Worm (Caenorhabditis elegans): ENCODE measurements around the gene Y45G12B.3.

Gene Y45G12B.3

DNA sequence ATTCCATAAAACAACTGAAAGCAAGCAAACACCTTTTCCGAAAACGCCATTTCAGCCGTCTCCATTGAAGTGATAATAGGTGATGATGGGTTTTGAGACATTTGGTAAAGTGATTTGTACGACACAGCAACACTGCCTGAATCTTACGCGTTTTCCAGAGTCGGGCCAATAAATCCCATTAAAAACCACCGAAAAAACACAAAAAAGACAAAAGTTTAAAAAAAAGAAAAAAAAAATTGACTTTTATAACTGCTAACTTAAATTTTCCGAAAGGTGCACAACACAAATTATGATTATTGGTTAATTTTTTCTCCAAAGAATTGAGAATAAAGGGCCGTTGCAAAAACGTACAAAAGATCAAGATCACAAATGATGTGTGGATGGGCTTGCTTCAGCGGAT, 38.3 kb upstream of the Y45G12B.3 start, which contains the start of gene srg-57:
srg-57 (minus strand) TSS at position 101 of the 400 bp plus-strand sequence.
- TF ChIP-seq skn-1 (tag; optimal IDR thresholded peaks at IDR 0.05) = no peak

- TF ChIP-seq F13H6.1 (tag; optimal IDR thresholded peaks at IDR 0.05) (peak; percentile 57), nhr-6 (tag; optimal IDR thresholded peaks at IDR 0.05) (no peak), ztf-1 (GFP tag; conservative IDR thresholded peaks at IDR 0.05) (no peak)
Measured at ce11 chrV:2730784-2731480, 34.9 kb upstream of the Y45G12B.3 start, which contains the start of gene dod-3. dod-3 (minus strand) TSS chrV:2731098.

DNA sequence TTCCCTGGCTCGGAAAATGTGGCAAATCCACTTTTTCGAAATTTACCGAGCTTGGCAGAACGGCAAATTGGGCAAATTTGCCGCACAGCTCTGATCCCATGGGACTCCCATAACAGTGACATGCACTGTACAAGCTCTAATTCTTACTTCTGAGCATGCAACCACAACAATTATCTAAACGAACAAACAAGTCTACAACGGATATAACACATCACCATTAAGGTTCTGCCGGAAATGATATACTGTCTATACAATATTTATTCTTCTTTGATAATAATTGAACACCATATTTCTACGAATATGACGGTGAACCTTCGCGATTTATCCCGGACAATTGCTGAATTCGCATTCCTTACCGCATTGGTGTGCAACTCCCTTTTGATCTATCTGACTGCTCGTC, 32.2 kb upstream of the Y45G12B.3 start, which contains the start of gene str-33:
str-33 (plus strand) TSS at position 301 of the 400 bp plus-strand sequence.
- TF ChIP-seq crh-2 (tag; optimal IDR thresholded peaks at IDR 0.05) (no peak), nhr-21 (tag; optimal IDR thresholded peaks at IDR 0.05) (no peak), ztf-1 (GFP tag; conservative IDR thresholded peaks at IDR 0.05) (no peak), egl-27 (tag; optimal IDR thresholded peaks at IDR 0.05) (no peak), sem-4 (tag; optimal IDR thresholded peaks at IDR 0.05) (no peak), ama-1 (optimal IDR thresholded peaks at IDR 0.05) (no peak), ztf-4 (tag; optimal IDR thresholded peaks at IDR 0.05) (no peak), lin-11 (tag; optimal IDR thresholded peaks at IDR 0.05) (no peak), nhr-12 (tag; optimal IDR thresholded peaks at IDR 0.05) (no peak), lin-39 (tag; optimal IDR thresholded peaks at IDR 0.05) (no peak), nhr-237 (tag; optimal IDR thresholded peaks at IDR 0.05) (no peak), snpc-4 (tag; optimal IDR thresholded peaks at IDR 0.05) (no peak), F13H6.1 (tag; optimal IDR thresholded peaks at IDR 0.05) (no peak), lsy-2 (tag; optimal IDR thresholded peaks at IDR 0.05) (no peak)

DNA sequence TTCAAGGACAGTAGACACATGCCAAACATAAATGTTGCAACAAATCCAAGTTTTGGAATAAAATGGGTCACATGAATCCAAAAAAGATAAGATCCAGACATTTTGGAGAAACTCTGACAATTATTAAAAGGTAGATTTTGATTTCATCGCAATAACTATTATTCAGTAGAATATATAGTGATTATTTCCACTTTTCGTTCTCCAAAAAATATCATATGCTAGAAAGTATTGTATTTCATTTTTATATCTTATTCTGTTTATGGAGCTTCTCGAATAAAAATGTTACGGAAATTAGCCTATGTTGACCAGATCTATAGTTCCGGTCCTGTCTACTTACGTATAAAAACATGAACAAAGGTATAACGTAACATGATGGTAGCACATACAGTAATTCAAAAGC, 31.0 kb upstream of the Y45G12B.3 start, which contains the start of gene str-13:
str-13 (minus strand) TSS at position 101 of the 400 bp plus-strand sequence.
- TF ChIP-seq unc-62 (GFP tag; optimal IDR thresholded peaks at IDR 0.05) = no peak
- TF ChIP-seq nhr-6 (tag; optimal IDR thresholded peaks at IDR 0.05) = no peak
- TF ChIP-seq snpc-4 (tag; optimal IDR thresholded peaks at IDR 0.05) = no peak
- TF ChIP-seq nhr-237 (tag; optimal IDR thresholded peaks at IDR 0.05) = no peak
- no peak for TF ChIP-seq R02D3.7 (tag; optimal IDR thresholded peaks at IDR 0.05)
- TF ChIP-seq fos-1 (tag; optimal IDR thresholded peaks at IDR 0.05) = no peak
- no peak for TF ChIP-seq dmd-4 (tag; optimal IDR thresholded peaks at IDR 0.05)
- no peak for TF ChIP-seq ztf-11 (tag; optimal IDR thresholded peaks at IDR 0.05)
- no peak for TF ChIP-seq Y55F3AM.14 (GFP tag; optimal IDR thresholded peaks at IDR 0.05)
- TF ChIP-seq egl-27 (tag; optimal IDR thresholded peaks at IDR 0.05) = no peak
- TF ChIP-seq crh-2 (tag; optimal IDR thresholded peaks at IDR 0.05) = no peak
- TF ChIP-seq unc-55 (GFP tag; optimal IDR thresholded peaks at IDR 0.05) = no peak
- TF ChIP-seq F13H6.1 (tag; optimal IDR thresholded peaks at IDR 0.05) = no peak
- TF ChIP-seq mbf-1 (tag; optimal IDR thresholded peaks at IDR 0.05) = no peak

DNA sequence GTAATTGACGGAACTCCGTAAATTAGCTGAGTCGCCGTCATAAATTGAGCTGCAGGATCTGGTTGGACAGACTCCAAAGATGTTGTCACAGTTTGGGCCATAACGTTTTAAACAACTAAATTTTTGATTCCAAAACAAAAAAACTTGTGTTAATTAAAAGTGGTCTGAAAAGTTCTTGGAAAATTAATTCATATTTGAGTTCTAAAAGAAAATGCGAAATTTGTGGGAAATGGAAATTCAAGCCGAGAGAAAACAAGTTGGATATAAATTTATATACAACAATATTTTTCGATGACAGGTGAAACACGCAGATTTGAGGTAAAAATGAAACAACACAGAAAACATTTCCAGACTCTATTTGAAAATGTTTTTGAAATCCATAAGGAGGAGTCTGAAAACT, 29.2 kb upstream of the Y45G12B.3 start, which contains the start of gene srg-59:
srg-59 (minus strand) TSS at position 101 of the 400 bp plus-strand sequence.
- TF ChIP-seq unc-62 (GFP tag; optimal IDR thresholded peaks at IDR 0.05) (no peak), nhr-77 (tag; optimal IDR thresholded peaks at IDR 0.05) (no peak), nhr-11 (tag; optimal IDR thresholded peaks at IDR 0.05) (no peak)

DNA sequence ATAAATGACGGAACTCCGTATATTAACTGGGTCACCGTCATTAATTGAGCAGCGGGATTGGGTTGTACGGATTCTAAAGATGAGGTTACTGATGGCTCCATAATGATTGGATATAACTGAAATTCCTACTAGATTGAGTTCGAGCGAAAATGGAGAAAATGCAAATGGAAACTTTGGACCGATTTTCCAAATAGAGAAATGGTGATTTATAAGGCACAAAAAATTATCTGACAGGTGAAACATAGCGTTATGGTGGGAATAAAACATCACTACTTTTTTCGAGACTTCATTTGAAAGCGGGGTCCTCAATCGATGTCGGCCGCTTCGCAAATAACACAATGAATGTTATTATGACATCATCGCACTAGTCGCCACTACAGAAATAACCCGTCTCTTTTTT, 26.5 kb upstream of the Y45G12B.3 start, which contains the start of gene srg-60:
srg-60 (minus strand) TSS at position 101 of the 400 bp plus-strand sequence.
- no peak for TF ChIP-seq nhr-10 (tag; optimal IDR thresholded peaks at IDR 0.05)
- TF ChIP-seq skn-1 (tag; optimal IDR thresholded peaks at IDR 0.05) = no peak
- no peak for TF ChIP-seq ZK546.5 (tag; optimal IDR thresholded peaks at IDR 0.05)
- no peak for TF ChIP-seq nhr-23 (tag; optimal IDR thresholded peaks at IDR 0.05)
- TF ChIP-seq aly-2 (tag; optimal IDR thresholded peaks at IDR 0.05) = no peak
- no peak for TF ChIP-seq lsy-2 (tag; optimal IDR thresholded peaks at IDR 0.05)
- TF ChIP-seq mab-5 (tag; optimal IDR thresholded peaks at IDR 0.05) = no peak
- TF ChIP-seq ztf-4 (tag; optimal IDR thresholded peaks at IDR 0.05) = no peak
- no peak for TF ChIP-seq Y55F3AM.14 (GFP tag; optimal IDR thresholded peaks at IDR 0.05)
- TF ChIP-seq nhr-12 (tag; optimal IDR thresholded peaks at IDR 0.05) = no peak
- no peak for TF ChIP-seq blmp-1 (tag; optimal IDR thresholded peaks at IDR 0.05; ENCODE audit: insufficient read depth)
- TF ChIP-seq gmeb-1 (tag; optimal IDR thresholded peaks at IDR 0.05) = no peak
- TF ChIP-seq egl-27 (tag; optimal IDR thresholded peaks at IDR 0.05) = no peak
- no peak for TF ChIP-seq elt-1 (tag; optimal IDR thresholded peaks at IDR 0.05)
- no peak for TF ChIP-seq unc-39 (tag; optimal IDR thresholded peaks at IDR 0.05)
